Worm (Caenorhabditis elegans) whole organism, midembryonic: Measurements from ENCODE around the gene rpn-12.

Experiments
- T22C8.4 ChIP-seq: fragments of 200-800 bp; sonication (Bioruptor generic); IDR thresholded peaks from 2 replicates; pipeline ENCODE4 v1.3.6; 2022; ENCODE audit warnings: missing genetic modification characterization, missing compliant biosample characterization
- cog-1 ChIP-seq: sonication (generic microtip); optimal IDR thresholded peaks from 2 replicates; lab custom pipeline; 2016; ENCODE audit warnings: missing genetic modification characterization, missing compliant biosample characterization
- flt-1 ChIP-seq: fragments of 200-800 bp; sonication (Bioruptor generic); IDR thresholded peaks from 2 replicates; pipeline ENCODE4 v1.3.6; 2022; ENCODE audit warnings: missing genetic modification characterization, missing compliant biosample characterization
- klf-2 ChIP-seq: fragments of 200-800 bp; sonication (Bioruptor generic); conservative IDR thresholded peaks from 2 replicates; pipeline ENCODE4 v1.3.6; 2022; ENCODE audit warnings: missing genetic modification reagents, missing genetic modification characterization, missing compliant biosample characterization
- med-1 ChIP-seq: sonication (generic microtip); optimal IDR thresholded peaks from 2 replicates; lab custom pipeline; 2017; ENCODE audit warnings: missing genetic modification characterization, mild to moderate bottlenecking, missing compliant biosample characterization, antibody characterized with exemption, missing genetic modification reagents; ENCODE audit not compliant: insufficient read depth
- ref-1 ChIP-seq: fragments of 200-800 bp; sonication (Bioruptor generic); conservative IDR thresholded peaks from 2 replicates; pipeline ENCODE4 v1.3.6; 2022; ENCODE audit warnings: missing genetic modification reagents, missing genetic modification characterization, missing compliant biosample characterization
- tab-1 ChIP-seq: fragments of 200-800 bp; sonication (Bioruptor generic); IDR thresholded peaks from 2 replicates; pipeline ENCODE4 v1.3.6; 2022; ENCODE audit warnings: missing genetic modification characterization, missing compliant biosample characterization
- ztf-23 ChIP-seq: fragments of 200-800 bp; sonication (Bioruptor generic); IDR thresholded peaks from 2 replicates; pipeline ENCODE4 v1.3.6; 2022; ENCODE audit warnings: missing genetic modification reagents, missing genetic modification characterization, missing compliant biosample characterization
- ztf-29 ChIP-seq: fragments of 200-800 bp; sonication (Bioruptor generic); IDR thresholded peaks from 2 replicates; pipeline ENCODE4 v1.3.6; 2022; ENCODE audit warnings: missing genetic modification reagents, missing genetic modification characterization, missing compliant biosample characterization

rpn-12 gene

ce11 chrII:11646874-11647273, 6.0 kb upstream of the rpn-12 start:
- TF ChIP-seq tab-1 (GFP tag; lab: Robert Waterston, UW) = no peak

- TF ChIP-seq ref-1 (no peak), ztf-23 (no peak), tab-1 (GFP tag; lab: Robert Waterston, UW) (no peak), T22C8.4 (GFP tag; lab: Robert Waterston, UW) (no peak), flt-1 (GFP tag; lab: Robert Waterston, UW) (no peak), cog-1 (no peak), klf-2 (no peak), med-1 (GFP tag; lab: Kevin White, UChicago) (no peak), ztf-29 (GFP tag; lab: Robert Waterston, UW) (no peak)
Observed at ce11 chrII:11649239-11649638, 3.7 kb upstream of the rpn-12 start.

DNA sequence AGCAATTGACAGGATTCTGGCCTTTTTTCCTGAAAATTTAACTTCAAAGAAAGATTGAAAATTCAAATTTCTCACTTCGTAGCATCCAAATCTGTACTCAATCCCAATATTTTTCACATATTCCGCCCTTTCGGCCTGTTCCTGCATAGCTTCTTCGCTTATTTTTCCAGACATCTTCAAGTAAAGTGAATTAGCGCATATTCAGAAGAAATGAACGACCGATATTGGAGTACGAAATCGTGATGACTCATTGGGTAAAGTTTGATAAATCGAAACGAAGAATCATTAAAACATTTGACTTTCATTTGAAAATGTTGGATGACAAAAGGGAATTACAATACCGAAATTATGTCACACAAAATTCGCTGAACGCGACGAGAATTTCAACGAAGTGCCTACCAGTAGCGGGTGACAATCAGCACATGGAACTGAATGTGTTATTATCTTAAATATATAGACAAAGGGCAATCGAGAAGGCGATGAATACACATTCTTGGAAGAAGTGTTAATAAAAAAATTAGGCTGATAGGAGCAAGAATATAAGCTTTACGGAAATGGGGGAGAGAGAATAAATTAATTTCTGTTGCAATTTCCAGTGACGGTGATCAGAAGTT, 1.8 kb upstream of the rpn-12 start, which contains the start of gene coa-7:
Gene coa-7, minus strand, starts transcription at position 174 of the 614 bp plus-strand sequence.
- TF ChIP-seq T22C8.4 (GFP tag; lab: Robert Waterston, UW) (no peak), flt-1 (GFP tag; lab: Robert Waterston, UW) (no peak), tab-1 (GFP tag; lab: Robert Waterston, UW) (no peak), med-1 (GFP tag; lab: Kevin White, UChicago) (no peak), klf-2 (no peak), cog-1 (no peak), ztf-29 (GFP tag; lab: Robert Waterston, UW) (no peak), ztf-23 (no peak), ref-1 (no peak)

ce11 chrII:11652125-11652524, 799 bp upstream of the rpn-12 start:
- TF ChIP-seq cog-1 = no peak
- TF ChIP-seq klf-2 = no peak
- no peak for TF ChIP-seq tab-1 (GFP tag; lab: Robert Waterston, UW)
- TF ChIP-seq ref-1 = no peak
- no peak for TF ChIP-seq med-1 (GFP tag; lab: Kevin White, UChicago)
- no peak for TF ChIP-seq flt-1 (GFP tag; lab: Robert Waterston, UW)
- no peak for TF ChIP-seq ztf-29 (GFP tag; lab: Robert Waterston, UW)
- TF ChIP-seq ztf-23 = no peak
- TF ChIP-seq T22C8.4 (GFP tag; lab: Robert Waterston, UW) = no peak

DNA sequence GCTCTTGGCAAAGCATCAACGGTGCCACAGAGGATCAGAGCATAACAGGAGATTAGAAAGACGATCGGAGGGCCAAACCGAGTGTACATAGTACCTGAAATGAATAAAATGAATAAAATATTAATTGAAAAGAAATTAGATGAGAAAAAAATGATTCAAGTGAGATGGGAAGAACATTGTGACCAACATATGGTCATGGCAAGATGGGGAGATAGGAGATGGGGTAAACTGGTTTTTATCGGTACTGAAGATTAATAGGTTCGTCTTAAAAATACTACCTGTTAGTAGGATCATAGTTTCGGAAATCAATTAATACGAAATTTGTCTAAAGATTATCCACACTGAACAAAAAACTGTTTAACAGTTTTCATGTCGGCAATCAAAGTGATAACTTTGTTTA, 4.2 kb downstream of the rpn-12 start, which contains the start of gene nep-1:
Gene nep-1, minus strand, starts transcription at position 101 of the 400 bp plus-strand sequence.
- no peak for TF ChIP-seq med-1 (GFP tag; lab: Kevin White, UChicago)
- no peak for TF ChIP-seq flt-1 (GFP tag; lab: Robert Waterston, UW)
- no peak for TF ChIP-seq ztf-23

DNA sequence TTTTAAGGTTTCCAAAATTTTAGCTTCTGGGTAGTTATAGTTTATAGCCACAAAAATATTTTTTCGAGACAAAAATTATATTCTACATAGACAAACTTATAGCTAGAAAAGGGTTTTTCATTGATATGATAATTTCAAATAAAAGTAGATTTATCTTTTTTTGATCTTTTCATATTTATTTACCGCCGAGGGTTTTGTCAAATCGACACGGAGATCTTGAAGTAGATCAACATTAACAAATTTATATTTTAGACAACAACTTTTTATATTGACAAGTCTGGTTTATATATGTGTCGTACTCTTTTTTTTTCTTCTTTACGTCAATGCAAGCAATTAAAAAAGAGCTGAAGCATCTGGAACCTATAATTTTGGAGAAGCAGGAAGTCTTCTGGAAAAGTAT, 5.9 kb downstream of the rpn-12 start:
- no peak for TF ChIP-seq T22C8.4 (GFP tag; lab: Robert Waterston, UW)
- TF ChIP-seq ztf-23 = no peak
- TF ChIP-seq med-1 (GFP tag; lab: Kevin White, UChicago) = no peak

DNA sequence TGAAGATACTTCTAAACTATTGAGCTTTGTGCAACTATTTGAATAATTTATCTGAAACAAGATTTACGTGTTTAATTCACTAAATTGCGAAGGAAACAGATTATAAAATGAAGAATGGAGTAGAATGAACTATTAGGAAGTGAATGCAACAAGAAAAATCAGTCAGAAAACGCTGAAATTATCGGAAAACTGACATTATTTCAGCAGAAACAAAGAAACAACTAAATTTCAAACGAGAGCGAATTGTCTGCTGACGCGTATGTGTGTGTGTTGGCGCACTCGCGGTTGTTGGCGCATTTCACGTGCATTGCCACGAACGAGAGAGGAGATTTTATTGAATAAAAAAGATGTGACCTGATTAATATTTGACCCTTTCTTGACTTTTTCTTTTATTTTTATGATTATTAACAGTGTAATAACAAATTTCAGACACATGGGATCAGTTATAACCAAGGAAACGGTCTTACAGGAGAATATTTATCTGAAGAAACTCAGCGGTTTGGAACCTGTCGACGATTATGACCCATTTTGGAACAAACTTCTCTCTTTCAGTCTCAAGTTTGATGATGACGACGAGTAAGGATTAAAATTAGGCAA, 23.1 kb downstream of the rpn-12 start, which contains the start of the genes trr-1 and C47D12.2:
Gene trr-1, minus strand, starts transcription at position 51 of the 597 bp plus-strand sequence.
Gene C47D12.2, plus strand, starts transcription at position 430 of the 597 bp plus-strand sequence.
- TF ChIP-seq med-1 (GFP tag; lab: Kevin White, UChicago) (peak; percentile 27), tab-1 (GFP tag; lab: Robert Waterston, UW) (no peak)

DNA sequence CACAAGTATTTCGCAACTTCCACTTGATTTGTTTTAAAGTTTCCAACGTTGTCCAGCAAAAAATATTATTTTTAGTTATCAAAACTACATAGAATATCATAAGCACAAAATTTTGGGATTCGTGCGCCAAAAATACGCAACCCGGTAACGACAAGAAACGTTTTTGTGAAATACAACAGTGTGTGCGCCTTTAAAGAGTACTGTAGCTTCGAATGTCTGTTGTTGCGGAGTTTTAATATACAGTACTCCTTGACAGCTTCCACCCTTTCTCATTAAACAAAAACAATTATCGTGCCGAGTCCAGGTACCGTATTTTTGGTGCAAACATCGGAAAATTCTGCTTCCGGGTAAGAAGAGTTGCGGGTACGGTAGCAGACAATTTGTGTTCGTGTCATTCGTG, 27.3 kb downstream of the rpn-12 start:
- TF ChIP-seq flt-1 (GFP tag; lab: Robert Waterston, UW) = no peak
- TF ChIP-seq cog-1 = no peak
- no peak for TF ChIP-seq ztf-29 (GFP tag; lab: Robert Waterston, UW)
- TF ChIP-seq ref-1 = no peak
- no peak for TF ChIP-seq med-1 (GFP tag; lab: Kevin White, UChicago)
- TF ChIP-seq T22C8.4 (GFP tag; lab: Robert Waterston, UW) = no peak
- no peak for TF ChIP-seq tab-1 (GFP tag; lab: Robert Waterston, UW)
- no peak for TF ChIP-seq klf-2
- no peak for TF ChIP-seq ztf-23

DNA sequence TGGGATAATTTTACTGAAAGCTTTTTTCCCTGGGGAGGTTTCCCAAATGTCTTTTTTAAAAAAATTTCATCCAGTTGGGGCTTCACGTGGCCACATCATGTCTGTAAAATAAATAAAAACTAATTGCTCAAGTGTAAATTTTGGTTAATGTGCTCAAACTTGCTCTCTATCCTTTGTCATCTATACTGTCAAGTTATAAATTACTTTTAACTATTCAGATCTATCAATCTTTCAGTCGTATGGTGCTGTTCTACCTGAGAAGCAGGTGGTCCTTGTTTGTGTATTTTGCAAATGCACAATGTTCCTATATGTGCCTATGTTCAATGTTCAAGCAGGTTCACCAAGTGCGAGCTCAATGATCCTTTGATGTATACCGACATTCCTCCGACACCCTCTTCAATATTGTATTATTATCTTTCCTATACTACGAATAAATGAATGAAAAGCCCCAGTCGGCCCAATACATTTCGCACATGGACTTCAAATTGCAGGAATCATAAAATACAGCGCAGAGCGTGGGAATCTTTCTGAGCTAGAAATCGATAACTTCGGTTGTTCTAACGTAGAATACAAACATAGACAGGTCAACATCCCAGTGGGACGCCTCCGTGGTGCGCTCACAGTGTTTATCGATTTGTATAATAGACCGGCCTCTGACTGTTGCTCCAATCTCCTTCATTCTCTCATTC, 28.4 kb downstream of the rpn-12 start, which contains the start of the genes sfxn-1.4 and C47D12.4:
Gene sfxn-1.4, minus strand, starts transcription at position 101 of the 689 bp plus-strand sequence.
Gene C47D12.4, plus strand, starts transcription at position 639 of the 689 bp plus-strand sequence.
- TF ChIP-seq tab-1 (GFP tag; lab: Robert Waterston, UW) (no peak), klf-2 (no peak), ztf-29 (GFP tag; lab: Robert Waterston, UW) (no peak), cog-1 (no peak), med-1 (GFP tag; lab: Kevin White, UChicago) (no peak), T22C8.4 (GFP tag; lab: Robert Waterston, UW) (0 out of 2 replicates have a peak, but pooled peaks have one; percentile 18)

- TF ChIP-seq med-1 (GFP tag; lab: Kevin White, UChicago) = no peak
- no peak for TF ChIP-seq tab-1 (GFP tag; lab: Robert Waterston, UW)
- TF ChIP-seq ref-1 = no peak
- TF ChIP-seq ztf-29 (GFP tag; lab: Robert Waterston, UW) = no peak
Observed at ce11 chrII:11685177-11685576, 32.3 kb downstream of the rpn-12 start, which contains the start of gene C47D12.5. TSS of gene C47D12.5 (minus strand) at chrII:11685277.
